Worm (Caenorhabditis elegans): ENCODE data around the gene sup-12.

sup-12 gene

DNA sequence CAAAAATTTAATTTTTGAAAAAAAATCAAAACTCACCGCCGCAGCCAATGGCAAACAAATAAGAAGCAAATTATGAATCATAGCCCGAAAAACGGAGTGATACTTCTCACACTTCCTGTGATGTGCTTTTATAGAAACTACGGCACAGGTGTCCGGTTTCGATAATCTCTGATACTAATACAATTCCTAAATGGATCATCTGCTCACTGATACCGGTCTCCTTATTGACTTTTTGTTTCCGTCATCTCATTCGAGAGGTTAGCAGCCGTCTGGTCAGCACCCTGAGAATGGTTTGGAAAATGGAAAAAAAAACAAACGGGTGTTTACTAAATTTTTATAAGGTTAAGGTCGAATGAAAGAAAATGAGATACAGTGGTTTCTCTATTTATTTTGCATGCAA is 11.4 kb downstream of the sup-12 start, which contains the start of gene idpp-9:
Gene idpp-9 (minus strand): TSS at position 101 of the 400 bp plus-strand sequence.
- TF ChIP-seq nhr-237 (tag; optimal IDR thresholded peaks at IDR 0.05): no peak
- TF ChIP-seq elt-1 (tag; optimal IDR thresholded peaks at IDR 0.05; ENCODE audit: borderline replicate concordance, insufficient read depth): no peak
- no peak for TF ChIP-seq ceh-43 (GFP tag; optimal IDR thresholded peaks at IDR 0.05)
- TF ChIP-seq nhr-2 (tag; optimal IDR thresholded peaks at IDR 0.05): no peak
- no peak for TF ChIP-seq pha-4 (tag; optimal IDR thresholded peaks at IDR 0.05)

DNA sequence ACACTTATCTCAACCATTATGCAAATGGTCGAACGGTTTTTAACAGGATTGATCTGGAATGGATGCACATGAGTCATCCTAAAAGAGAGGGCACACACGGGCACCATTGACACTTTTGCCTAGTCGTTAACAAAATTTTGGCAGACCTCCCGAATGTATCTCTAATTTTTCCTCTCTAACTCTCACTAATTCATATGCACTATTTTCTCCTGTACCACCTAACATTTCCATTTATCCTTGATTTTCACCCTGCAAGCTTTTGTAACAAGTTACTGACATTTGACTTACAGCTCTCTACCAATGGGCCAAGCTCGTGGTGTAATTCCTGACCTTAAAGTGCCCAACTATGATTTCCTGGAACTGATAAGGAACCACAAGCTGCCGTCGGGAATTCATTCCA is 12.6 kb downstream of the sup-12 start, which contains the start of gene T22B2.3:
Gene T22B2.3 (plus strand): TSS at position 301 of the 400 bp plus-strand sequence.
- TF ChIP-seq hlh-1 (tag; optimal IDR thresholded peaks at IDR 0.05): no peak
- no peak for TF ChIP-seq tbx-8 (GFP tag; optimal IDR thresholded peaks at IDR 0.05)
- TF ChIP-seq ceh-43 (GFP tag; optimal IDR thresholded peaks at IDR 0.05): no peak
- TF ChIP-seq snpc-4 (tag; optimal IDR thresholded peaks at IDR 0.05): no peak
- no peak for TF ChIP-seq nhr-76 (tag; optimal IDR thresholded peaks at IDR 0.05)
- TF ChIP-seq ceh-39 (tag; optimal IDR thresholded peaks at IDR 0.05): no peak

DNA sequence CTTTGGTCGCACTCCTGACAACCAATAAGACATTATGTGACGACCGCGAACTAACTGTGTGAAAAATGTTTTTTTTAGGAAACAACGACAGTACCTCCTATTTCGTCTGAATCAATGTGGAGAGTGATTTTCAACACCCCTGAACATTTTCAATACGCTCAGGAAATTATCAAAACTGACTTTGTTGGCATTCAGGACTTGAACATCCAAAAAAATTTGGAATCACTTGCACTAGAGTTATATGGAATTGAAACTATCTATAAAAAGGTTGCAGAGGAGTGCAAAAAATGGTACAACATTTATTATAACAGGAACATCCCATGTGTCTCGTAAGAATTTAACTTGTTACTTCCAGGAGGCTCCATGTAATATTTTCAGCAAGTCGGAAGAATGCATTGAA is 13.8 kb downstream of the sup-12 start:
- TF ChIP-seq mab-5 (tag; optimal IDR thresholded peaks at IDR 0.05): no peak
- no peak for TF ChIP-seq nhr-28 (tag; optimal IDR thresholded peaks at IDR 0.05)
- TF ChIP-seq unc-39 (tag; optimal IDR thresholded peaks at IDR 0.05): no peak
- TF ChIP-seq M03D4.4 (tag; optimal IDR thresholded peaks at IDR 0.05): no peak
- TF ChIP-seq zip-8 (tag; optimal IDR thresholded peaks at IDR 0.05): no peak
- TF ChIP-seq elt-3 (tag; optimal IDR thresholded peaks at IDR 0.05): no peak
- no peak for TF ChIP-seq ceh-43 (GFP tag; optimal IDR thresholded peaks at IDR 0.05)
- no peak for TF ChIP-seq ztf-11 (tag; optimal IDR thresholded peaks at IDR 0.05)
- no peak for TF ChIP-seq ceh-39 (tag; optimal IDR thresholded peaks at IDR 0.05)
- TF ChIP-seq ham-2 (GFP tag; optimal IDR thresholded peaks at IDR 0.05): no peak
- TF ChIP-seq lin-32 (GFP tag; optimal IDR thresholded peaks at IDR 0.05): no peak
- no peak for TF ChIP-seq nhr-237 (tag; optimal IDR thresholded peaks at IDR 0.05)
- no peak for TF ChIP-seq ces-1 (GFP tag; optimal IDR thresholded peaks at IDR 0.05)
- no peak for TF ChIP-seq blmp-1 (tag; optimal IDR thresholded peaks at IDR 0.05)
- no peak for TF ChIP-seq pha-4 (tag; optimal IDR thresholded peaks at IDR 0.05)
- TF ChIP-seq nhr-2 (tag; optimal IDR thresholded peaks at IDR 0.05): no peak
- TF ChIP-seq lsy-2 (tag; optimal IDR thresholded peaks at IDR 0.05): no peak
- TF ChIP-seq drap-1 (GFP tag; optimal IDR thresholded peaks at IDR 0.05): no peak
- TF ChIP-seq mep-1 (tag; optimal IDR thresholded peaks at IDR 0.05): no peak
- TF ChIP-seq sem-2 (GFP tag; optimal IDR thresholded peaks at IDR 0.05): no peak

DNA sequence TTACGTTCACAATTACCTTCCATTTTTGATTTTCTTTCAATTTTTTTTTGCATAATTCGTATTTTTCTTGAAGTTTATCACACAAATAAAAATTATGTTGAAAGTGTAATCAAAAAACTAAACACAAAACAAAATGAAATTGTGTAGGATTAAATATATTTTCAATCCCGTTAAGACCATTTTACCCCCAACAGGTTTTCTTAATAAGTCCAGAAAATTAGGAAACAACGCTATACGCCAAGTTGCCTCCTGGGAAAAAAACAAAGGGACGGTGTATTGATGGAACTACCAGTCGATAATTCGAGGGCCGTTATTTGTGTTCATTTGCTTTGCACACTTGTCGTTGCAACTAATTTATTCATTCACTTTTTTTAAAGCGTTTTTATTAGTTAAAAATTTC is 15.3 kb downstream of the sup-12 start:
- TF ChIP-seq ham-2 (GFP tag; optimal IDR thresholded peaks at IDR 0.05): no peak
- no peak for TF ChIP-seq elt-3 (tag; optimal IDR thresholded peaks at IDR 0.05)

DNA sequence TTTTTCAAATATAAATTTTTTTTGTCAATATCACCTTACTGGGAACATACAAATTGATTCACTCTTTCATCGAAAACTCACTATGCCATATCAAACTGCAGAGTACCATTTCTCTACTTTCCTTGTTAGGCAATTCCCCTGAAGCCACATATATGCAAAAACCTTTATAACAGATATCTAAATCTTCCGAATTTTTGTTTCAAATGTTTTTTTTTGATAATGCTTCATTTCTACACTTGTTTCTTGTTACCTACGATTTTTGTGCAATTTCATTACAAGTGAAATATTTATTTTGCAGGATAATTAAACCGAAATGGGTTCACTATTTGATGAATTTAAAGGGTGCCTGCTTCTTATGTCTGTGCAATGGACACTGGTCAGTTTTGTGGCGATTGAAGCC is 15.7 kb downstream of the sup-12 start, which contains the start of gene T22B2.2:
Gene T22B2.2 (plus strand): TSS at position 301 of the 400 bp plus-strand sequence.
- TF ChIP-seq lin-32 (GFP tag; optimal IDR thresholded peaks at IDR 0.05) (no peak), nhr-237 (tag; optimal IDR thresholded peaks at IDR 0.05) (no peak), ces-1 (GFP tag; optimal IDR thresholded peaks at IDR 0.05) (no peak), drap-1 (GFP tag; optimal IDR thresholded peaks at IDR 0.05) (no peak), nhr-2 (tag; optimal IDR thresholded peaks at IDR 0.05) (no peak), blmp-1 (tag; optimal IDR thresholded peaks at IDR 0.05) (no peak), ztf-11 (tag; optimal IDR thresholded peaks at IDR 0.05) (no peak), sptf-1 (tag; optimal IDR thresholded peaks at IDR 0.05) (no peak), flh-1 (GFP tag; optimal IDR thresholded peaks at IDR 0.05) (no peak), mep-1 (tag; optimal IDR thresholded peaks at IDR 0.05) (no peak), M03D4.4 (tag; optimal IDR thresholded peaks at IDR 0.05) (no peak), unc-39 (tag; optimal IDR thresholded peaks at IDR 0.05) (no peak), ceh-43 (GFP tag; optimal IDR thresholded peaks at IDR 0.05) (no peak)

DNA sequence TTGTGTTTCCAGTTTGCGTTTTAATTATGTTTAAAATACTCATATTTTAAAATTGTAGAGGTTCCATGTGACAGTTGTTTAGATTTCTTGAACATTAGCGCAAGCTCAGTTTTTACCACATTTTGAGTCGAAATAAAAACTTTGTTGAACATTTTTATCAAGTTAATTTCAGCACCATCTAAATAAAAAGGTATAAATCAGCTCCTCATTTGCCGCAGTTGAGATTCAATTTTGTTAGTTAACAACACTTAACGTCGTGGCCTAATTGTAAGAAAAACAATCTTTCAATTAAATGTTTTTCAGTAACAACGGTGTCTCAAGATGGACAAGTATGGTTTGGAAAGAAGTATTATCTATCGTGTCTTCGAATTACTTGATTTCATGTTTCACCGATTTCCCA is 16.4 kb downstream of the sup-12 start:
- no peak for TF ChIP-seq unc-39 (tag; optimal IDR thresholded peaks at IDR 0.05)

DNA sequence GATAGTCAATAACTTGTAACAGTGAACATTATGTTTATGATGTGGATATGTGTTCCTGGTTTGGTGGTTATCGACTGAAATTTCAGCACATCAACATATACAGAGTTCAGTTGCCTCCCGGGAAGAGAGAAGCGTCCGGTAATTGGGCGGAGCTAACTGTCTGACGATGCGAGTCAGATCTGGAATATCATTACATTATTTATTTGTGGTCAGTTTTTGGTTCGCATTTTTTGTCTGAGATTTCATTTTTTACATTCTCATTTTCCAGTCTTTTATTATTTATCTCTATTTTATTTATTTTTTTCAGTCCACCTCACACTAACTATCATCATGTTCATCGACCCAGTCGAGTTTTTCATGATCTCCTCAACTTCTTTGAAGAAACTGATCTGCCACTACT is 21.4 kb downstream of the sup-12 start, which contains the start of gene T22B2.1:
Gene T22B2.1 (plus strand): TSS at position 301 of the 400 bp plus-strand sequence.
- TF ChIP-seq unc-120 (tag; optimal IDR thresholded peaks at IDR 0.05; ENCODE audit: poor library complexity, severe bottlenecking) (no peak), ceh-43 (GFP tag; optimal IDR thresholded peaks at IDR 0.05) (no peak), sem-2 (GFP tag; optimal IDR thresholded peaks at IDR 0.05) (no peak), M03D4.4 (tag; optimal IDR thresholded peaks at IDR 0.05) (no peak), pha-4 (tag; optimal IDR thresholded peaks at IDR 0.05) (no peak), ceh-83 (GFP tag; optimal IDR thresholded peaks at IDR 0.05) (no peak), hlh-1 (tag; optimal IDR thresholded peaks at IDR 0.05) (no peak), drap-1 (GFP tag; optimal IDR thresholded peaks at IDR 0.05) (no peak), elt-3 (tag; optimal IDR thresholded peaks at IDR 0.05) (no peak), lin-13 (tag; optimal IDR thresholded peaks at IDR 0.05) (no peak), bed-3 (GFP tag; optimal IDR thresholded peaks at IDR 0.05) (no peak)

Data from whole organism, mixed stage, embryonic.